Fruit fly (Drosophila melanogaster) whole organism, prepupa: Measurements from ENCODE around the gene CG7675.

Experiments
- Blimp-1 ChIP-seq: fragments of 200-800 bp; sonication (Bioruptor generic); optimal IDR thresholded peaks from 3 replicates; lab custom pipeline; 2017; ENCODE audit warnings: missing biosample characterization, missing genetic modification characterization, mild to moderate bottlenecking, moderate library complexity, missing genetic modification reagents
- CG10669 ChIP-seq: fragments of 200-800 bp; sonication (Bioruptor generic); optimal IDR thresholded peaks from 3 replicates; lab custom pipeline; 2018; ENCODE audit warnings: missing biosample characterization, mild to moderate bottlenecking, missing genetic modification characterization, moderate library complexity
- CG11294 ChIP-seq: fragments of 200-800 bp; sonication (Bioruptor generic); IDR thresholded peaks from 2 replicates; pipeline ENCODE4 v1.3.6; 2022; ENCODE audit warnings: missing biosample characterization, missing genetic modification characterization
- CG11762 ChIP-seq: fragments of 200-800 bp; sonication (Bioruptor generic); optimal IDR thresholded peaks from 3 replicates; lab custom pipeline; 2016; ENCODE audit warnings: missing biosample characterization, missing genetic modification characterization; ENCODE audit not compliant: insufficient read depth
- CG11902 ChIP-seq: fragments of 200-800 bp; sonication (Bioruptor generic); optimal IDR thresholded peaks from 3 replicates; lab custom pipeline; 2016; ENCODE audit warnings: missing biosample characterization, missing genetic modification characterization
- CG15336 ChIP-seq: fragments of 200-800 bp; sonication (Bioruptor generic); IDR thresholded peaks from 2 replicates; pipeline ENCODE4 v1.3.6; 2022; ENCODE audit warnings: missing biosample characterization, missing genetic modification characterization
- CG16779 ChIP-seq: fragments of 200-800 bp; sonication (Bioruptor generic); optimal IDR thresholded peaks from 3 replicates; lab custom pipeline; 2017; ENCODE audit warnings: missing biosample characterization, mild to moderate bottlenecking, missing genetic modification characterization
- CG3032 ChIP-seq: fragments of 200-800 bp; optimal IDR thresholded peaks from 2 replicates; lab custom pipeline; 2019; ENCODE audit warnings: missing biosample characterization, mild to moderate bottlenecking, missing genetic modification characterization, moderate library complexity
- CG31627 ChIP-seq: fragments of 200-800 bp; sonication (Bioruptor generic); optimal IDR thresholded peaks from 3 replicates; lab custom pipeline; 2016; ENCODE audit warnings: missing biosample characterization, missing genetic modification characterization
- CG32006 ChIP-seq: fragments of 200-800 bp; sonication (Bioruptor generic); optimal IDR thresholded peaks from 3 replicates; lab custom pipeline; 2017; ENCODE audit warnings: missing biosample characterization, mild to moderate bottlenecking, missing genetic modification characterization
- CG34406 ChIP-seq: fragments of 200-800 bp; sonication (Bioruptor generic); optimal IDR thresholded peaks from 3 replicates; lab custom pipeline; 2016; ENCODE audit warnings: missing biosample characterization, missing genetic modification characterization
- CG3919 ChIP-seq: fragments of 200-800 bp; sonication (Bioruptor generic); optimal IDR thresholded peaks from 3 replicates; lab custom pipeline; 2016; ENCODE audit warnings: missing biosample characterization, missing genetic modification characterization
- CG4318 ChIP-seq: fragments of 200-800 bp; sonication (Bioruptor generic); optimal IDR thresholded peaks from 3 replicates; lab custom pipeline; 2017; ENCODE audit warnings: missing biosample characterization, mild to moderate bottlenecking, missing genetic modification characterization
- CG6163 ChIP-seq: fragments of 200-800 bp; sonication (Bioruptor generic); IDR thresholded peaks from 3 replicates; pipeline ENCODE4 v1.3.6; 2022; ENCODE audit warnings: missing biosample characterization, missing genetic modification characterization
- CG6276 ChIP-seq: fragments of 200-800 bp; sonication (Bioruptor generic); optimal IDR thresholded peaks from 2 replicates; lab custom pipeline; 2017; ENCODE audit warnings: missing biosample characterization, mild to moderate bottlenecking, missing genetic modification characterization
- CG6792 ChIP-seq: fragments of 200-800 bp; sonication (Bioruptor generic); optimal IDR thresholded peaks from 3 replicates; lab custom pipeline; 2016; ENCODE audit warnings: missing biosample characterization, missing genetic modification characterization
- CG6808 ChIP-seq: fragments of 200-800 bp; sonication (Bioruptor generic); optimal IDR thresholded peaks from 3 replicates; lab custom pipeline; 2017; ENCODE audit warnings: missing biosample characterization, missing genetic modification characterization, mild to moderate bottlenecking, moderate library complexity, missing genetic modification reagents
- CG6854 ChIP-seq: fragments of 200-800 bp; sonication (Bioruptor generic); optimal IDR thresholded peaks from 2 replicates; lab custom pipeline; 2017; ENCODE audit warnings: missing biosample characterization, mild to moderate bottlenecking, missing genetic modification characterization
- CG7368 ChIP-seq: fragments of 200-800 bp; sonication (Bioruptor generic); optimal IDR thresholded peaks from 3 replicates; lab custom pipeline; 2016; ENCODE audit warnings: missing biosample characterization, missing genetic modification characterization
- CG8119 ChIP-seq: fragments of 200-800 bp; sonication (Bioruptor generic); IDR thresholded peaks from 3 replicates; pipeline ENCODE4 v1.3.6; 2022; ENCODE audit warnings: missing biosample characterization, missing genetic modification characterization
- CG8319 ChIP-seq: fragments of 200-800 bp; sonication (Bioruptor generic); optimal IDR thresholded peaks from 3 replicates; lab custom pipeline; 2016; ENCODE audit warnings: missing biosample characterization, missing genetic modification characterization
- CG9139 ChIP-seq: fragments of 200-800 bp; sonication (Bioruptor generic); optimal IDR thresholded peaks from 3 replicates; lab custom pipeline; 2017; ENCODE audit warnings: missing biosample characterization, mild to moderate bottlenecking, missing genetic modification characterization
- Eip75B ChIP-seq: fragments of 200-800 bp; sonication (Bioruptor generic); optimal IDR thresholded peaks from 3 replicates; lab custom pipeline; 2016; ENCODE audit warnings: missing biosample characterization, missing genetic modification characterization
- Eip78C ChIP-seq: fragments of 200-800 bp; sonication (Bioruptor generic); peaks from one replicate; lab custom pipeline; 2016; ENCODE audit warnings: missing biosample characterization, missing genetic modification characterization
- Eip93F ChIP-seq: fragments of 200-800 bp; sonication (Bioruptor generic); optimal IDR thresholded peaks from 2 replicates; lab custom pipeline; 2016; ENCODE audit warnings: missing biosample characterization, mild to moderate bottlenecking, missing genetic modification characterization
- Ets96B ChIP-seq: fragments of 200-800 bp; optimal IDR thresholded peaks from 2 replicates; lab custom pipeline; 2019; ENCODE audit warnings: missing biosample characterization, mild to moderate bottlenecking, missing genetic modification characterization, moderate library complexity
- Gug ChIP-seq: fragments of 200-800 bp; sonication (Bioruptor generic); IDR thresholded peaks from 2 replicates; pipeline ENCODE4 v1.3.6; 2022; ENCODE audit warnings: missing biosample characterization, missing genetic modification characterization
- Hr38 ChIP-seq: sonication (Bioruptor generic); optimal IDR thresholded peaks from 2 replicates; lab custom pipeline; 2016; ENCODE audit warnings: missing biosample characterization, missing genetic modification characterization
- Hr39 ChIP-seq: fragments of 200-800 bp; sonication (Bioruptor generic); optimal IDR thresholded peaks from 2 replicates; lab custom pipeline; 2016; ENCODE audit warnings: missing biosample characterization, missing genetic modification characterization
- Hr4 ChIP-seq: fragments of 200-800 bp; sonication (Bioruptor generic); optimal IDR thresholded peaks from 3 replicates; lab custom pipeline; 2016; ENCODE audit warnings: missing biosample characterization, missing genetic modification characterization
- Lpt ChIP-seq: fragments of 200-800 bp; sonication (Bioruptor generic); optimal IDR thresholded peaks from 3 replicates; lab custom pipeline; 2016; ENCODE audit warnings: missing biosample characterization, missing genetic modification characterization
- Met ChIP-seq: fragments of 200-800 bp; sonication (Bioruptor generic); optimal IDR thresholded peaks from 3 replicates; lab custom pipeline; 2016; ENCODE audit warnings: missing biosample characterization, missing genetic modification characterization
- OdsH ChIP-seq: fragments of 200-800 bp; sonication (Bioruptor generic); optimal IDR thresholded peaks from 3 replicates; lab custom pipeline; 2016; ENCODE audit warnings: missing biosample characterization, missing genetic modification characterization
- Sox14 ChIP-seq: fragments of 200-800 bp; sonication (Bioruptor generic); optimal IDR thresholded peaks from 3 replicates; lab custom pipeline; 2016; ENCODE audit warnings: missing biosample characterization, missing genetic modification characterization
- Sox15 ChIP-seq: fragments of 200-800 bp; sonication (Bioruptor generic); optimal IDR thresholded peaks from 3 replicates; lab custom pipeline; 2016; ENCODE audit warnings: missing biosample characterization, missing genetic modification characterization
- achi ChIP-seq: fragments of 200-800 bp; sonication (Bioruptor generic); optimal IDR thresholded peaks from 3 replicates; lab custom pipeline; 2016; ENCODE audit warnings: missing biosample characterization, missing genetic modification characterization
- acj6 ChIP-seq: fragments of 200-800 bp; sonication (Bioruptor generic); optimal IDR thresholded peaks from 3 replicates; lab custom pipeline; 2016; ENCODE audit warnings: missing biosample characterization, missing genetic modification characterization
- dac ChIP-seq: fragments of 200-800 bp; sonication (Bioruptor generic); optimal IDR thresholded peaks from 2 replicates; lab custom pipeline; 2017; ENCODE audit warnings: missing biosample characterization, mild to moderate bottlenecking, missing genetic modification characterization
- eg ChIP-seq: fragments of 200-800 bp; sonication (Bioruptor generic); IDR thresholded peaks from 3 replicates; pipeline ENCODE4 v1.3.6; 2022; ENCODE audit warnings: missing biosample characterization, missing genetic modification characterization
- esn ChIP-seq: fragments of 200-800 bp; sonication (Bioruptor generic); optimal IDR thresholded peaks from 2 replicates; lab custom pipeline; 2016; ENCODE audit warnings: missing biosample characterization, mild to moderate bottlenecking, missing genetic modification characterization, moderate library complexity
- fd59A ChIP-seq: fragments of 200-800 bp; sonication (Bioruptor generic); optimal IDR thresholded peaks from 2 replicates; lab custom pipeline; 2017; ENCODE audit warnings: missing biosample characterization, mild to moderate bottlenecking, missing genetic modification characterization, missing genetic modification reagents
- fd85E ChIP-seq: fragments of 200-800 bp; sonication (Bioruptor generic); optimal IDR thresholded peaks from 3 replicates; lab custom pipeline; 2016; ENCODE audit warnings: missing biosample characterization, missing genetic modification characterization
- lz ChIP-seq: fragments of 200-800 bp; sonication (Bioruptor generic); optimal IDR thresholded peaks from 3 replicates; lab custom pipeline; 2016; ENCODE audit warnings: missing biosample characterization, missing genetic modification characterization
- net ChIP-seq: fragments of 200-800 bp; sonication (Bioruptor generic); optimal IDR thresholded peaks from 3 replicates; lab custom pipeline; 2016; ENCODE audit warnings: missing biosample characterization, missing genetic modification characterization
- pdm3 ChIP-seq: fragments of 200-800 bp; sonication (Bioruptor generic); optimal IDR thresholded peaks from 3 replicates; lab custom pipeline; 2016; ENCODE audit warnings: missing biosample characterization, missing genetic modification characterization
- spab ChIP-seq: fragments of 200-800 bp; sonication (Bioruptor generic); optimal IDR thresholded peaks from 2 replicates; lab custom pipeline; 2017; ENCODE audit warnings: missing biosample characterization, mild to moderate bottlenecking, missing genetic modification characterization, missing genetic modification reagents
- ss ChIP-seq, 2 experiments: fragments of 200-800 bp; sonication (Bioruptor generic); optimal IDR thresholded peaks; 2 replicates in 1 of 2; 3 replicates in 1 of 2; lab custom pipeline; 2017 to 2018; ENCODE audit warnings: mild to moderate bottlenecking in 2 of 2, missing biosample characterization in 2 of 2, missing genetic modification characterization in 2 of 2, moderate library complexity in 1 of 2
- svp ChIP-seq: fragments of 200-800 bp; sonication (Bioruptor generic); peaks from one replicate; lab custom pipeline; 2016; ENCODE audit warnings: missing biosample characterization, missing genetic modification characterization
- topi ChIP-seq: fragments of 200-800 bp; sonication (Bioruptor generic); optimal IDR thresholded peaks from 3 replicates; lab custom pipeline; 2016; ENCODE audit warnings: missing biosample characterization, missing genetic modification characterization
- vri ChIP-seq: fragments of 200-800 bp; sonication (Bioruptor generic); optimal IDR thresholded peaks from 3 replicates; lab custom pipeline; 2016; ENCODE audit warnings: missing biosample characterization, mild to moderate bottlenecking, missing genetic modification characterization

Gene CG7675

dm6 chr3R:18398954-18399697 is 18.1 kb upstream of the CG7675 start, which contains the start of gene Vha100-2 (continued):
- TF ChIP-seq Hr39 (GFP tag; lab: Kevin White, UChicago) (no peak), CG7368 (peak; percentile 27), Sox15 (GFP tag; lab: Kevin White, UChicago) (no peak), CG32006 (GFP tag; lab: Kevin White, UChicago) (peak; percentile 30), CG9139 (GFP tag; lab: Kevin White, UChicago) (no peak), CG16779 (tag; lab: Kevin White, UChicago) (peak; percentile 32), dac (no peak), CG6792 (GFP tag; lab: Kevin White, UChicago) (no peak), CG6163 (GFP tag; lab: Robert Waterston, UW) (peak; percentile 59; the same call in 2 of the 3 replicates), Ets96B (tag; lab: Kevin White, UChicago) (no peak), OdsH (peak; percentile 42), acj6 (peak; percentile 11), CG6276 (GFP tag; lab: Kevin White, UChicago) (peak; percentile 19), Hr38 (GFP tag; lab: Kevin White, UChicago) (no peak), CG6854 (GFP tag; lab: Kevin White, UChicago) (peak; percentile 59), CG11294 (GFP tag; lab: Robert Waterston, UW) (no peak), Eip78C (GFP tag; lab: Kevin White, UChicago) (no peak), Blimp-1 (GFP tag; lab: Kevin White, UChicago) (no peak), CG8119 (GFP tag; lab: Robert Waterston, UW) (peak; percentile 51; the same call in 1 of the 3 replicates), vri (peak; percentile 34), CG34406 (GFP tag; lab: Kevin White, UChicago) (peak; percentile 29), net (GFP tag; lab: Kevin White, UChicago) (no peak), CG31627 (GFP tag; lab: Kevin White, UChicago) (peak; percentile 20), Hr4 (GFP tag; lab: Kevin White, UChicago) (peak; percentile 45), esn (peak; percentile 13), CG10669 (GFP tag; lab: Kevin White, UChicago) (no peak), Gug (GFP tag; lab: Robert Waterston, UW) (no peak), Eip93F (no peak), achi (GFP tag; lab: Kevin White, UChicago) (no peak), spab (GFP tag; lab: Kevin White, UChicago) (no peak), CG11902 (GFP tag; lab: Kevin White, UChicago) (no peak), Lpt (GFP tag; lab: Kevin White, UChicago) (peak; percentile 27), CG8319 (GFP tag; lab: Kevin White, UChicago) (no peak), CG3919 (GFP tag; lab: Kevin White, UChicago) (peak; percentile 53), CG4318 (GFP tag; lab: Kevin White, UChicago) (no peak), eg (GFP tag; lab: Robert Waterston, UW) (peak; percentile 60), Met (GFP tag; lab: Kevin White, UChicago) (peak; percentile 42), ss (GFP tag; optimal IDR thresholded peaks at IDR 0.05; lab: Kevin White, UChicago) (no peak)

dm6 chr3R:18398460-18398901 is 17.5 kb upstream of the CG7675 start:
- TF ChIP-seq fd59A (GFP tag; lab: Kevin White, UChicago) (no peak), Eip78C (GFP tag; lab: Kevin White, UChicago) (peak; percentile 67), Met (GFP tag; lab: Kevin White, UChicago) (no peak), ss (GFP tag; optimal IDR thresholded peaks at IDR 0.05; lab: Kevin White, UChicago) (peak in 1 of 2 experiments; percentile 22), CG3032 (tag; lab: Kevin White, UChicago) (no peak), Eip75B (no peak), Eip93F (no peak), fd85E (GFP tag; lab: Kevin White, UChicago) (no peak), pdm3 (GFP tag; lab: Kevin White, UChicago) (no peak), Sox15 (GFP tag; lab: Kevin White, UChicago) (no peak), lz (GFP tag; lab: Kevin White, UChicago) (no peak), achi (GFP tag; lab: Kevin White, UChicago) (peak; percentile 47), Hr4 (GFP tag; lab: Kevin White, UChicago) (no peak), svp (GFP tag; lab: Kevin White, UChicago) (no peak), CG15336 (GFP tag; lab: Robert Waterston, UW) (no peak), esn (no peak), CG11762 (GFP tag; lab: Kevin White, UChicago) (no peak), CG8119 (GFP tag; lab: Robert Waterston, UW) (no peak), topi (GFP tag; lab: Kevin White, UChicago) (no peak), CG10669 (GFP tag; lab: Kevin White, UChicago) (no peak), CG6808 (GFP tag; lab: Kevin White, UChicago) (peak; percentile 3), Sox14 (GFP tag; lab: Kevin White, UChicago) (no peak)
